Fruit fly (Drosophila melanogaster) whole organism, embryonic: ENCODE results near the gene g.
A peak's percentile ranks its signal among the peaks of the same experiment; 100 is the strongest.

Source experiments
- Aef1 ChIP-seq: fragments of 200-800 bp; sonication (Bioruptor generic); IDR thresholded peaks from 3 replicates; pipeline ENCODE4 v1.3.6; 2022; ENCODE audit warnings: missing biosample characterization, missing genetic modification characterization
- C15 ChIP-seq: fragments of 200-800 bp; sonication (Bioruptor generic); IDR thresholded peaks from 3 replicates; pipeline ENCODE4 v1.3.6; 2022; ENCODE audit warnings: missing biosample characterization, missing genetic modification characterization
- CG10147 ChIP-seq: fragments of 200-800 bp; sonication (Bioruptor generic); optimal IDR thresholded peaks from 2 replicates; lab custom pipeline; 2019; ENCODE audit warnings: missing biosample characterization, mild to moderate bottlenecking, missing genetic modification characterization, moderate library complexity
- CG1024 ChIP-seq: fragments of 200-800 bp; sonication (Bioruptor generic); IDR thresholded peaks from 2 replicates; pipeline ENCODE4 v1.3.6; 2022; ENCODE audit warnings: missing biosample characterization, missing genetic modification characterization
- CG11456 ChIP-seq: fragments of 200-800 bp; sonication (Bioruptor generic); IDR thresholded peaks from 3 replicates; pipeline ENCODE4 v1.3.6; 2022; ENCODE audit warnings: missing biosample characterization, missing genetic modification characterization
- CG12236 ChIP-seq: fragments of 200-800 bp; sonication (Bioruptor generic); optimal IDR thresholded peaks from 2 replicates; lab custom pipeline; 2016; ENCODE audit warnings: missing biosample characterization, missing genetic modification characterization
- CG12299 ChIP-seq: fragments of 200-800 bp; sonication (Bioruptor generic); optimal IDR thresholded peaks from 2 replicates; lab custom pipeline; 2018; ENCODE audit warnings: missing biosample characterization, mild to moderate bottlenecking, missing genetic modification characterization
- CG12744 ChIP-seq: fragments of 200-800 bp; sonication (Bioruptor generic); optimal IDR thresholded peaks from 2 replicates; lab custom pipeline; 2016; ENCODE audit warnings: missing biosample characterization, missing genetic modification characterization
- CG12942 ChIP-seq: fragments of 200-800 bp; sonication (Bioruptor generic); optimal IDR thresholded peaks from 3 replicates; lab custom pipeline; 2016; ENCODE audit warnings: missing biosample characterization, missing genetic modification characterization
- CG14050 ChIP-seq: fragments of 200-800 bp; sonication (Bioruptor generic); IDR thresholded peaks from 3 replicates; pipeline ENCODE4 v1.3.6; 2022; ENCODE audit warnings: missing biosample characterization, missing genetic modification characterization
- CG14710 ChIP-seq: fragments of 200-800 bp; sonication (Bioruptor generic); optimal IDR thresholded peaks from 3 replicates; lab custom pipeline; 2019; ENCODE audit warnings: missing biosample characterization, mild to moderate bottlenecking, missing genetic modification characterization, moderate library complexity
- CG1602 ChIP-seq: fragments of 200-800 bp; sonication (Bioruptor generic); optimal IDR thresholded peaks from 3 replicates; lab custom pipeline; 2016; ENCODE audit warnings: missing biosample characterization, missing genetic modification characterization
- CG18476 ChIP-seq: fragments of 200-800 bp; sonication (Bioruptor generic); optimal IDR thresholded peaks from 2 replicates; lab custom pipeline; 2016; ENCODE audit warnings: missing biosample characterization, mild to moderate bottlenecking, missing genetic modification characterization
- CG2120 ChIP-seq: fragments of 200-800 bp; sonication (Bioruptor generic); optimal IDR thresholded peaks from 3 replicates; lab custom pipeline; 2016; ENCODE audit warnings: missing biosample characterization, missing genetic modification characterization
- CG31224 ChIP-seq: fragments of 200-800 bp; sonication (Bioruptor generic); IDR thresholded peaks from 2 replicates; pipeline ENCODE4 v1.3.6; 2022; ENCODE audit warnings: missing biosample characterization, missing genetic modification characterization
- CG31365 ChIP-seq: fragments of 200-800 bp; sonication (Bioruptor generic); optimal IDR thresholded peaks from 2 replicates; lab custom pipeline; 2018; ENCODE audit warnings: missing biosample characterization, mild to moderate bottlenecking, missing genetic modification characterization
- CG6254 ChIP-seq: fragments of 200-800 bp; sonication (Bioruptor generic); optimal IDR thresholded peaks from 3 replicates; lab custom pipeline; 2017; ENCODE audit warnings: mild to moderate bottlenecking, missing biosample characterization, missing genetic modification reagents, missing genetic modification characterization
- CG6689 ChIP-seq: fragments of 200-800 bp; sonication (Bioruptor generic); IDR thresholded peaks from 2 replicates; pipeline ENCODE4 v1.3.6; 2022; ENCODE audit warnings: missing biosample characterization, missing genetic modification characterization
- CG6813 ChIP-seq: fragments of 200-800 bp; sonication (Bioruptor generic); optimal IDR thresholded peaks from 2 replicates; lab custom pipeline; 2017; ENCODE audit warnings: missing biosample characterization, missing genetic modification characterization, mild to moderate bottlenecking, moderate library complexity, missing genetic modification reagents
- CG7556 ChIP-seq: fragments of 200-800 bp; sonication (Bioruptor generic); optimal IDR thresholded peaks from 2 replicates; lab custom pipeline; 2017; ENCODE audit warnings: missing biosample characterization, mild to moderate bottlenecking, missing genetic modification characterization
- CG7928 ChIP-seq: fragments of 200-800 bp; sonication (Bioruptor generic); optimal IDR thresholded peaks from 2 replicates; lab custom pipeline; 2017; ENCODE audit warnings: missing biosample characterization, mild to moderate bottlenecking, missing genetic modification characterization
- Dll ChIP-seq: fragments of 200-800 bp; sonication (Bioruptor generic); IDR thresholded peaks from 4 replicates; pipeline ENCODE4 v1.3.6; 2022; ENCODE audit warnings: missing biosample characterization, missing genetic modification characterization; ENCODE audit not compliant: partially characterized antibody
- Dref ChIP-seq: fragments of 200-800 bp; sonication (Bioruptor generic); IDR thresholded peaks from 2 replicates; pipeline ENCODE4 v1.3.6; 2022; ENCODE audit warnings: missing biosample characterization, missing genetic modification characterization
- GATAe ChIP-seq: fragments of 200-800 bp; sonication (Bioruptor generic); conservative IDR thresholded peaks from 2 replicates; pipeline ENCODE4 v1.3.6; 2022; ENCODE audit warnings: missing biosample characterization, missing genetic modification characterization
- H15 ChIP-seq: fragments of 200-800 bp; sonication (Bioruptor generic); IDR thresholded peaks from 3 replicates; pipeline ENCODE4 v1.3.6; 2022; ENCODE audit warnings: missing biosample characterization, missing genetic modification characterization
- HmgD ChIP-seq: fragments of 200-800 bp; sonication (Bioruptor generic); optimal IDR thresholded peaks from 3 replicates; lab custom pipeline; 2016; ENCODE audit warnings: missing biosample characterization, missing genetic modification characterization
- Hr39 ChIP-seq: fragments of >200 bp; optimal IDR thresholded peaks from 2 replicates; lab custom pipeline; 2017
- MBD-R2 ChIP-seq: fragments of 200-800 bp; sonication (Bioruptor generic); IDR thresholded peaks from 2 replicates; pipeline ENCODE4 v1.3.6; 2022; ENCODE audit warnings: missing biosample characterization, missing genetic modification characterization
- MTF-1 ChIP-seq: fragments of 200-800 bp; sonication (Bioruptor generic); optimal IDR thresholded peaks from 2 replicates; lab custom pipeline; 2018; ENCODE audit warnings: missing biosample characterization, mild to moderate bottlenecking, missing genetic modification characterization, borderline replicate concordance
- Max ChIP-seq: fragments of 200-800 bp; sonication (Bioruptor generic); optimal IDR thresholded peaks from 2 replicates; lab custom pipeline; 2016; ENCODE audit warnings: missing biosample characterization, mild to moderate bottlenecking, missing genetic modification characterization
- Nf-YB ChIP-seq: fragments of 200-800 bp; sonication (Bioruptor generic); optimal IDR thresholded peaks from 3 replicates; lab custom pipeline; 2019; ENCODE audit warnings: missing biosample characterization, mild to moderate bottlenecking, missing genetic modification characterization, moderate library complexity
- Oli ChIP-seq: fragments of 200-800 bp; sonication (Bioruptor generic); optimal IDR thresholded peaks from 2 replicates; lab custom pipeline; 2018; ENCODE audit warnings: missing biosample characterization, mild to moderate bottlenecking, missing genetic modification characterization, moderate library complexity
- Opbp ChIP-seq: fragments of 200-800 bp; sonication (Bioruptor generic); IDR thresholded peaks from 3 replicates; pipeline ENCODE4 v1.3.6; 2022; ENCODE audit warnings: missing biosample characterization, missing genetic modification characterization; ENCODE audit not compliant: partially characterized antibody
- Pdp1 ChIP-seq, 2 experiments: fragments of 200-800 bp; sonication (Bioruptor generic); optimal IDR thresholded peaks; 3 replicates each; lab custom pipeline; 2016; ENCODE audit warnings: missing biosample characterization in 2 of 2, missing genetic modification characterization in 2 of 2, mild to moderate bottlenecking in 1 of 2, moderate library complexity in 1 of 2
- Scr ChIP-seq: fragments of 200-800 bp; sonication (Bioruptor generic); IDR thresholded peaks from 2 replicates; pipeline ENCODE4 v1.3.6; 2022; ENCODE audit warnings: missing biosample characterization, missing genetic modification characterization; ENCODE audit not compliant: partially characterized antibody
- Xrp1 ChIP-seq: fragments of 200-800 bp; sonication (Bioruptor generic); IDR thresholded peaks from 2 replicates; pipeline ENCODE4 v1.3.6; 2022; ENCODE audit warnings: missing biosample characterization, missing genetic modification characterization
- ac ChIP-seq: fragments of 200-800 bp; sonication (Bioruptor generic); optimal IDR thresholded peaks from 3 replicates; lab custom pipeline; 2017; ENCODE audit warnings: missing biosample characterization, mild to moderate bottlenecking, missing genetic modification characterization
- al ChIP-seq: fragments of 200-800 bp; sonication (Bioruptor generic); IDR thresholded peaks from 2 replicates; pipeline ENCODE4 v1.3.6; 2022; ENCODE audit warnings: missing biosample characterization, missing genetic modification characterization
- btn ChIP-seq: fragments of 200-800 bp; sonication (Bioruptor generic); optimal IDR thresholded peaks from 2 replicates; lab custom pipeline; 2016; ENCODE audit warnings: missing biosample characterization, missing genetic modification characterization
- da ChIP-seq: fragments of 200-800 bp; sonication (Bioruptor generic); optimal IDR thresholded peaks from 2 replicates; lab custom pipeline; 2016; ENCODE audit warnings: missing biosample characterization, missing genetic modification characterization
- dm ChIP-seq: fragments of 200-800 bp; sonication (Bioruptor generic); optimal IDR thresholded peaks from 3 replicates; lab custom pipeline; 2016; ENCODE audit warnings: missing biosample characterization, missing genetic modification characterization
- dpn ChIP-seq, 2 experiments: fragments of 200-800 bp; sonication (Bioruptor generic); optimal IDR thresholded peaks; 3 replicates each; lab custom pipeline; 2016; ENCODE audit warnings: missing biosample characterization in 2 of 2, missing genetic modification characterization in 2 of 2
- gsb ChIP-seq: fragments of 200-800 bp; sonication (Bioruptor generic); IDR thresholded peaks from 2 replicates; pipeline ENCODE4 v1.3.6; 2022; ENCODE audit warnings: missing biosample characterization, missing genetic modification characterization
- maf-S ChIP-seq: fragments of 200-800 bp; sonication (Bioruptor generic); optimal IDR thresholded peaks from 2 replicates; lab custom pipeline; 2016; ENCODE audit warnings: missing biosample characterization, missing genetic modification characterization
- pnt ChIP-seq: fragments of 200-800 bp; sonication (Bioruptor generic); optimal IDR thresholded peaks from 3 replicates; lab custom pipeline; 2016; ENCODE audit warnings: missing biosample characterization, missing genetic modification characterization
- run ChIP-seq: fragments of 200-800 bp; sonication (Bioruptor generic); optimal IDR thresholded peaks from 3 replicates; lab custom pipeline; 2018; ENCODE audit warnings: missing biosample characterization, mild to moderate bottlenecking, missing genetic modification characterization
- sr ChIP-seq: fragments of 200-800 bp; sonication (Bioruptor generic); IDR thresholded peaks from 3 replicates; pipeline ENCODE4 v1.3.6; 2022; ENCODE audit warnings: missing biosample characterization, missing genetic modification characterization
- tin ChIP-seq: fragments of 200-800 bp; sonication (Bioruptor generic); optimal IDR thresholded peaks from 3 replicates; lab custom pipeline; 2016; ENCODE audit warnings: missing biosample characterization, missing genetic modification characterization
- ttk ChIP-seq: fragments of 200-800 bp; sonication (Bioruptor generic); IDR thresholded peaks from 2 replicates; pipeline ENCODE4 v2.1.2; 2022; ENCODE audit warnings: missing biosample characterization, missing genetic modification characterization
- twi ChIP-seq: fragments of 200-800 bp; optimal IDR thresholded peaks from 2 replicates; lab custom pipeline; 2019; ENCODE audit warnings: missing biosample characterization, mild to moderate bottlenecking, missing genetic modification characterization, moderate library complexity

The g gene

DNA sequence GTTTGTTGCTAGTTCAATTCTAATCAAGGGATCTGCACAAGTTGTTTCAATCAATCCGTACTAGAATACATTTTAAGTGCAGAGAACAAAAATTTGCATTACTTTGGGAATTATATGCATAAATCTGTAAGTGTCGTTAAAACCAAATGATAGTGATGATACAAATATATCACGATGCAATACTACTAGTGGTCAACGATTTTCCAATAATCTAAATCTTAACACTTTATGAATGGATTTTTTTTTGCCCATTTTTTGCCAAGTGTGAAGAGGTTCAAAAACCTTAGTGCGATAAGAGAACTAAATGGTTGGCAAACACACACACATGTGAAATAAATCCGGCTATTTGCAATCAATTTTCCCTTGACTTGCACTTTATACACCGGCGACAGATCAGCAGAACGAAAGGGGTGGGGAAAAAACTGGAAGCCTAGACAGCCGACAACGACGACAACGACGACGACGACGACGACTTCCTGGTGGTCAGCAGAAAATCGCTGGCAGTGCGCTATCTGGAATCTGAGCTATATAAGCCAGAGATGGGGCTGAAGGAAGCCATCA is 23.0 kb upstream of the g start, which contains the start of gene Yp3:
Gene Yp3 (plus strand): TSS at position 558 of the 561 bp plus-strand sequence.
- TF ChIP-seq CG31365 (tag; lab: Kevin White, UChicago) (no peak), CG6254 (GFP tag; lab: Kevin White, UChicago) (no peak), CG10147 (GFP tag; lab: Kevin White, UChicago) (no peak), run (tag; lab: Kevin White, UChicago) (no peak), HmgD (GFP tag; lab: Kevin White, UChicago) (no peak), Max (no peak), CG12236 (no peak), tin (GFP tag; lab: Kevin White, UChicago) (no peak), CG11456 (GFP tag; lab: Robert Waterston, UW) (no peak), Opbp (no peak), CG6689 (no peak), Pdp1 (GFP tag; optimal IDR thresholded peaks at IDR 0.05; lab: Kevin White, UChicago) (no peak), dpn (GFP tag; optimal IDR thresholded peaks at IDR 0.05; lab: Kevin White, UChicago) (no peak), CG1602 (GFP tag; lab: Kevin White, UChicago) (no peak), Aef1 (no peak), Hr39 (lab: Kevin White, UChicago) (no peak)

DNA sequence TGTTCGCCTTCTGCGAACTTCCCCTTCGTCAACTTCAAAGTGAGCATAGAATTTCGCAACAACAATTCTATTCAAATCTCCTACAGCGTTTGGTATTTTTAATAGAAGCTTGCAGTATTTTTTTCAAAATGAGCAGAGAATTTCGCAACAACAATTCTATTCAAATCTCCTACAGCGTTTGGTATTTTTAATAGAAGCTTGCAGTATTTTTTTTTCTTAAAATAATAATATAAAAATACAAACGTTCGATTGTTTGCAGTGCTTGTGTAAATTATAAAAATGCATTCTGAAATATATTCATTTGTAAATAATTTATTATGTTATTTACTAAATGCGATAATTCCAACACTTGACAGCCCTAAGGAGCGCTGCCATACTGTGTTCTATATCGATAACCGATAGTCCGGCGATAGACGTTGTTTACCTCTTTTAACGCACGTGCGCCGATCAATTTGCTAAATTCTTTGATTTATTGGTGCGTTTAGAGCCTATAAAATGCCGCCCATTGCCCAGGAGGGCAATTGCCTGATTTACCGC is 20.8 kb upstream of the g start, which contains the start of the genes CG32625 and Rtc1:
Gene CG32625 (minus strand): TSS at position 51 of the 537 bp plus-strand sequence.
Gene Rtc1 (plus strand): TSS at position 404 of the 537 bp plus-strand sequence.
- no peak for TF ChIP-seq CG31224
- TF ChIP-seq CG7928: no peak
- no peak for TF ChIP-seq ttk (GFP tag; lab: Robert Waterston, UW)
- no peak for TF ChIP-seq gsb (GFP tag; lab: Robert Waterston, UW)
- TF ChIP-seq sr: no peak
- TF ChIP-seq CG14710: peak; percentile 82
- no peak for TF ChIP-seq ac (GFP tag; lab: Kevin White, UChicago)
- peak; percentile 7 for TF ChIP-seq Nf-YB (GFP tag; lab: Kevin White, UChicago)
- no peak for TF ChIP-seq da (GFP tag; lab: Kevin White, UChicago)
- TF ChIP-seq CG2120 (GFP tag; lab: Kevin White, UChicago): peak; percentile 42
- peak; percentile 58 for TF ChIP-seq CG12299
- TF ChIP-seq pnt (GFP tag; lab: Kevin White, UChicago): no peak
- no peak for TF ChIP-seq CG6689
- peak; percentile 76 for TF ChIP-seq dm (GFP tag; lab: Kevin White, UChicago)
- TF ChIP-seq Dll (GFP tag; lab: Robert Waterston, UW): peak; percentile 76
- TF ChIP-seq maf-S (GFP tag; lab: Kevin White, UChicago): no peak
- no peak for TF ChIP-seq MTF-1 (GFP tag; lab: Kevin White, UChicago)
- no peak for TF ChIP-seq btn (GFP tag; lab: Kevin White, UChicago)
- TF ChIP-seq Oli: peak; percentile 17
- peak; percentile 21 for TF ChIP-seq CG18476
- TF ChIP-seq CG14050 (GFP tag; lab: Robert Waterston, UW): 0 out of 3 replicates have a peak, but pooled peaks have one; percentile 21
- peak; percentile 41 for TF ChIP-seq CG7556 (GFP tag; lab: Kevin White, UChicago)
- TF ChIP-seq Scr: peak; percentile 63
- TF ChIP-seq H15 (GFP tag; lab: Robert Waterston, UW): peak; percentile 44; the same call in 1 of the 3 replicates
- peak; percentile 44 for TF ChIP-seq al
- TF ChIP-seq Dref: peak; percentile 83
- no peak for TF ChIP-seq GATAe (GFP tag; lab: Robert Waterston, UW)
- no peak for TF ChIP-seq CG6813 (GFP tag; lab: Kevin White, UChicago)
- TF ChIP-seq twi (tag; lab: Kevin White, UChicago): no peak
- peak; percentile 57 for TF ChIP-seq CG1024
- no peak for TF ChIP-seq CG12942 (GFP tag; lab: Kevin White, UChicago)
- no peak for TF ChIP-seq C15 (GFP tag; lab: Robert Waterston, UW)
- TF ChIP-seq MBD-R2 (GFP tag; lab: Robert Waterston, UW): peak; percentile 60
- no peak for TF ChIP-seq CG12744 (GFP tag; lab: Kevin White, UChicago)
- TF ChIP-seq Xrp1 (GFP tag; lab: Robert Waterston, UW): peak; percentile 60; the same call in 1 of the 2 replicates
